Fruit fly (Drosophila melanogaster) whole organism, larva: ENCODE measurements around the gene CG2656.

Source experiments
- noc ChIP-seq: fragments of 200-800 bp; sonication (Bioruptor generic); optimal IDR thresholded peaks from 3 replicates; lab custom pipeline; 2019; ENCODE audit warnings: missing biosample characterization, mild to moderate bottlenecking, missing genetic modification characterization, moderate library complexity

CG2656 gene

dm6 chr3R:7123073-7123572 lies 21.4 kb upstream of the CG2656 start:
- TF ChIP-seq noc (tag; lab: Kevin White, UChicago), result no peak

DNA sequence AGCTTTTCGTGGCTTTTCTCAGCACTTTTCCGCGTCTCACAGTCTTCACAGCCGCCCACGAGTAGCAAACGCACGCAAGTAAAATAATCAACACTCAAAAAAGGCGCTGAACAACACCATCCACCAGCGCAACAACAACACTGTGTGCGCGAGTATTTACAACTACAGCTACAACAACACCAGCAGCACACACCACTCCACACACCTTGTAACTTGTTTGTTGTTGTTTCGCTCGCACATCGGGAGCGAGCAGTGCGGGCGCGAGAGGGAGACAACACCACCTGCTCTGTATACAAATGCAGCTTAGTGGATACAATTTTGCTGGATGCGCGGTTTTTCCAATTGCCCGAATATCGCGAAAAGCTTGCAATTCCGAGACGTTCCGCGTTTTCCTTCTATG lies 20.8 kb upstream of the CG2656 start:
- no peak for TF ChIP-seq noc (tag; lab: Kevin White, UChicago)

dm6 chr3R:7124109-7124639 lies 20.4 kb upstream of the CG2656 start, which contains the start of the genes Alh and CG10098:
Alh (minus strand) TSS chr3R:7124185.
CG10098 (plus strand) TSS chr3R:7124548.
- TF ChIP-seq noc (tag; lab: Kevin White, UChicago), result peak; percentile 75

DNA sequence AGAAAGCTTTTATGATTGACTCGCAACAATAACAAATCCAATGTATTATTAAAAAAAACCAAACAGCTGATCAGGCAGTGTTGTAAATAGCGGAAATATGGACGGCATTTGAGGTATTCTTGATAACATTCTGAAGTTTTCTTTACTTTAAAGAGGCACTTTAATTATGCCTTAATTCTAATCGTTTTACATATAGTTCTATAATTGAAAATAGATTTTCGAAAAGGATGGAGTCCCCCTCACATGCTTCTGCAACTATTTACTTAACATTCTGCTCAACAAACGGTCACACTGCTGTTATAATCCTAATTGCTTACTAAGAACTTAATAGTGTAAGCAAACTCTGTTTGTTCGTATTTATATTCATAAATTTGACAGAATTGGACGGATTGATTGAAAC lies 16.6 kb upstream of the CG2656 start, which contains the start of gene CG10068:
CG10068 (minus strand) TSS at position 62 of the 400 bp plus-strand sequence.
- TF ChIP-seq noc (tag; lab: Kevin White, UChicago), result peak; percentile 84

DNA sequence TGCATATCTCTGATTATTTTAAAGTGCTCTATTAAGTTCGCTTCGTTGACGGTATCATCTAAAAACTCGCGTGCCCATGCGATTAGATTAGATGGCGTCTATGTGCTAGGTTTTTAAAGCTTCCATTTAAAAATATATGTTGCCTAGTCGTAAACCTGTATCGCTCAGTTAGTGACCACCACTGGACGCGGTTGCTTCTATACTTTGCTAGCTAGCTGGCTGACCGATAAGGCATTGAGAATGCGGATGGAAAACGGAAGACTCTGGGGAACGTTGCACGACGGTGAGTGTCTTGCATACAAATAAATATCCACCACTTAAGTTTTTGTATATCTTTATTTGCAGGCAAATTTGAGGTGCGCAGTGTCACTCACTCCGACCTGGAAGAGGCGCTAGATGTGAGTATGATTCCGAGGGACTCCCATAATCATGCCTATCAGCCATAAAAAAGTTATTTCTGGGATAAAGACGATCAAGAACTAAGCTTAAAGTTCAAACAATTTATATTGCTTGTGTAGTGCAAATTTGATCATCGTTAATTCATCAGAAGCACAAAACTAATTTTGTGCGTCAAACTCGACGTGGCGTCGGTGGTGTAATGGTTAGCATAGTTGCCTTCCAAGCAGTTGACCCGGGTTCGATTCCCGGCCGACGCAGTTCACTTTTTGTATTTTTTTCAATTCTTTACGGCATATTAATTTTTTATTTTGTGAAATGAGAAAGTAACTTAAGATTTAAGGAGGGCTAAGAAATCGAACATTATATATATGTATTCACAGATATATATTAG lies 15.0 kb upstream of the CG2656 start, which contains the start of gene CG31248:
CG31248 (plus strand) TSS at position 41 of the 790 bp plus-strand sequence.
- TF ChIP-seq noc (tag; lab: Kevin White, UChicago), result peak; percentile 80

dm6 chr3R:7130827-7131226 lies 13.7 kb upstream of the CG2656 start:
- TF ChIP-seq noc (tag; lab: Kevin White, UChicago), result no peak

- no peak for TF ChIP-seq noc (tag; lab: Kevin White, UChicago)
Measured at dm6 chr3R:7131260-7131659, 13.3 kb upstream of the CG2656 start, which contains the start of gene CG31493. CG31493 (plus strand) TSS chr3R:7131560.

- TF ChIP-seq noc (tag; lab: Kevin White, UChicago), result no peak
Measured at dm6 chr3R:7134715-7135505, 9.6 kb upstream of the CG2656 start.

dm6 chr3R:7135881-7136280 lies 8.6 kb upstream of the CG2656 start, which contains the start of gene Fer1:
Fer1 (plus strand) TSS chr3R:7136206.
- no peak for TF ChIP-seq noc (tag; lab: Kevin White, UChicago)

DNA sequence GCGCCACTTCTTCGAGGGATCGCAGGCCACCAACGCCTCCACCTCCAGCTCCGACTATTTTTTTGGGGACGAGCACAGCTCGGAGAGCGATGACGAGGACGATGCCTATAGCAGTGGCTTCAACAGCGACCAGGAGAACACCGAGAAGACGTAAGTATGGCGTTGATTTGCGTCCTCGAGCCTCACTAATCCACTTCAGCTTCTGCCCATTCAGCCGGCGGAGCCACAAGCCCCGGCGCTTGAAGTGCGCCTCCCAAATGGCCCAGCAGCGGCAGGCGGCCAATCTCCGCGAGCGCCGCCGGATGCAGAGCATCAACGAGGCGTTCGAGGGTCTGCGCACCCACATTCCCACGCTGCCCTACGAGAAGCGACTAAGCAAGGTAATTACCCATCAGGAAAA lies 7.3 kb upstream of the CG2656 start:
- TF ChIP-seq noc (tag; lab: Kevin White, UChicago), result no peak

DNA sequence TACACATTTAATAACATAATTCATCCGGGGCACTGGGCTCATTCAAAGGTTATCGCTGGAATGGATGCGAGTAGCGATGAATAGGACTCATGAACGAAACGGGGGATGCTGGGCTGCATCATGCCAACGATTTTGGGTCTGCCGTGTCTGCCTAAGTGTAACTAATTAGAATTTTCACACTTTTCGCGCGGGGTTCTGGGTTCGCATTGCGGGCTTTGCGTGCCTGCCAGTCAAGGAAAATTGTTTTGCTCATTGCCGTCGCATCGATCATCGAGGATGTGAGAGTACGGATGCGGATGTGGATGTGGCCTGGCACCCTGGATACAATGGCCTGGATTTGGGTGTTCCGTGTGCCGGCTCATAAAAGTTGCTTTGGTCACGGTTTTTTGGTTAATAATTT lies 6.5 kb upstream of the CG2656 start:
- TF ChIP-seq noc (tag; lab: Kevin White, UChicago), result no peak

dm6 chr3R:7139188-7140038 lies 5.1 kb upstream of the CG2656 start:
- TF ChIP-seq noc (tag; lab: Kevin White, UChicago), result no peak

dm6 chr3R:7142580-7142979 lies 1.9 kb upstream of the CG2656 start:
- TF ChIP-seq noc (tag; lab: Kevin White, UChicago), result no peak

DNA sequence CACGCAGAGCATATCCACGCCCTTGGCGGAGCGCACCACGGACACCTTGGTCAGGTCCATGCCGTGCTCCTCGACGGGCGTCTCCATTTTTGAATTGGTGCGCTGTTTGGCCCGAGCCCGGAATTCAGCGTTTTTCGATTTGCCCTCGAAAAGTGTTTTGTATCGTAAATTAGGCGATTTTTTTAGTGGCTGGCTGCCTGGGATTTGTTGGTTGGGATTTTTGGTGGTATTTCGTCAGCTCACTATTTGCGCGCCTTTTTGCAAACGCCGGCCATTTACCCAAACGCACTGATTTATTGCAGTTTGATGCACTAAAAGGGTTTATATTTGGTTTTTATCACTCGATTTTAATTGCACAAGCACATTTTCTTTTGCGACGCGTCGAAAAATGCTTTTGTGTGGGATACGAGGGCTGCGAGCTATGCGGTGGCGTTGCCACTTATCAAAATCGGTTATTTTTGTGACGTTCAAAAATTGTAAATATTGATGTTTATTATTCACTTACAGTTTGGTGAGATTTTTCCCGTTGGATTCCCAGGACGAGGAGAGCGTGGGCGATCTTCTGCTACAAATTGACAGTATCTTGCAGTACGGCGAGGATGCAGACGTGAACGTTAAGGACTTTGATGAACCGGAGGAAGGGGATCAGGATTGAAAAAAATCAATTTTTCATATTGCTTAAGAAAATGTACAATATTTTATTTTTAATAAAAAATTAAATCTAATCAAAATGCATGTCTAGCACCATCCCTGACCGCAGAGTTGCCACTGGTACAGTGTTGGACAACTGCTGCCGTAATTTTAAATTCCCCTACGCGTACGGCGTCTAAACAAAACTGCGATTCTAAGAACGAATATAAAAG lies 6.3 kb downstream of the CG2656 start, which contains the start of the genes gfzf and Sas-4:
gfzf (minus strand) TSS at position 425 of the 863 bp plus-strand sequence.
Sas-4 (plus strand) TSS at position 824 of the 863 bp plus-strand sequence.
- peak; percentile 39 for TF ChIP-seq noc (tag; lab: Kevin White, UChicago)
